Worm (Caenorhabditis elegans): ENCODE data around the gene Y46E12A.3.

ce11 chrIII:1799407-1799806 is 44.7 kb upstream of the Y46E12A.3 start:
- TF ChIP-seq nhr-237 (tag; optimal IDR thresholded peaks at IDR 0.05) = no peak
- no peak for TF ChIP-seq R02D3.7 (tag; optimal IDR thresholded peaks at IDR 0.05)
- TF ChIP-seq fkh-2 (tag; optimal IDR thresholded peaks at IDR 0.05) = no peak
- TF ChIP-seq aly-2 (tag; optimal IDR thresholded peaks at IDR 0.05) = no peak
- no peak for TF ChIP-seq zag-1 (tag; optimal IDR thresholded peaks at IDR 0.05)
- TF ChIP-seq unc-62 (GFP tag; optimal IDR thresholded peaks at IDR 0.05) = no peak
- TF ChIP-seq egl-27 (tag; optimal IDR thresholded peaks at IDR 0.05) = no peak
- TF ChIP-seq nhr-77 (tag; optimal IDR thresholded peaks at IDR 0.05) = no peak
- no peak for TF ChIP-seq nhr-76 (tag; optimal IDR thresholded peaks at IDR 0.05)
- no peak for TF ChIP-seq elt-1 (tag; optimal IDR thresholded peaks at IDR 0.05)
